Worm (Caenorhabditis elegans) whole organism, young adult: ENCODE data around the gene dct-11.

ENCODE experiments used
- B0035.1 ChIP-seq: sonication (generic microtip); optimal IDR thresholded peaks from 2 replicates; lab custom pipeline; 2016; ENCODE audit warnings: missing genetic modification characterization, mild to moderate bottlenecking, missing compliant biosample characterization, missing genotype, missing genetic modification reagents
- B0261.1 ChIP-seq: sonication (generic microtip); optimal IDR thresholded peaks from 2 replicates; lab custom pipeline; 2016; ENCODE audit warnings: mild to moderate bottlenecking, missing genetic modification characterization, moderate library complexity, missing compliant biosample characterization
- C06A6.2 ChIP-seq: fragments of 200-800 bp; sonication (Bioruptor generic); conservative IDR thresholded peaks from 2 replicates; pipeline ENCODE4 v1.3.6; 2022; ENCODE audit warnings: missing genetic modification characterization, missing compliant biosample characterization
- F10E7.11 ChIP-seq: sonication (generic microtip); optimal IDR thresholded peaks from 2 replicates; lab custom pipeline; 2017; ENCODE audit warnings: mild to moderate bottlenecking, missing genetic modification characterization, moderate library complexity, missing compliant biosample characterization
- F33H1.4 ChIP-seq: fragments of 200-800 bp; sonication (Bioruptor generic); IDR thresholded peaks from 2 replicates; pipeline ENCODE4 v1.3.6; 2022; ENCODE audit warnings: missing genetic modification reagents, missing genetic modification characterization, missing compliant biosample characterization
- T26A5.8 ChIP-seq: sonication (generic microtip); optimal IDR thresholded peaks from 2 replicates; lab custom pipeline; 2016; ENCODE audit warnings: missing genetic modification characterization, missing compliant biosample characterization
- aptf-3 ChIP-seq: fragments of 200-800 bp; sonication (Bioruptor generic); IDR thresholded peaks from 2 replicates; pipeline ENCODE4 v1.3.6; 2022; ENCODE audit warnings: missing genetic modification characterization, missing compliant biosample characterization
- attf-5 ChIP-seq: fragments of 200-800 bp; sonication (Bioruptor generic); optimal IDR thresholded peaks from 2 replicates; lab custom pipeline; 2018; ENCODE audit warnings: mild to moderate bottlenecking, missing genetic modification characterization, missing compliant biosample characterization
- bed-1 ChIP-seq: fragments of 200-800 bp; sonication (Bioruptor generic); IDR thresholded peaks from 2 replicates; pipeline ENCODE4 v1.3.6; 2022; ENCODE audit warnings: missing genetic modification reagents, missing genetic modification characterization, missing compliant biosample characterization
- ccch-3 ChIP-seq: fragments of 200-800 bp; sonication (Bioruptor generic); optimal IDR thresholded peaks from 2 replicates; lab custom pipeline; 2018; ENCODE audit warnings: mild to moderate bottlenecking, missing genetic modification characterization, missing compliant biosample characterization
- cebp-1 ChIP-seq, 2 experiments: fragments of 200-800 bp in 1 of 2; sonication (Bioruptor generic) in 1 of 2; sonication (generic microtip) in 1 of 2; IDR thresholded peaks in 1 of 2; optimal IDR thresholded peaks in 1 of 2; 2 replicates each; pipeline versions ENCODE4 v1.3.6 to Lab custom; 2017 to 2022; ENCODE audit warnings: missing compliant biosample characterization in 2 of 2, missing genetic modification characterization in 2 of 2, mild to moderate bottlenecking in 1 of 2, missing genetic modification reagents in 1 of 2, moderate library complexity in 1 of 2
- cebp-2 ChIP-seq: fragments of 200-800 bp; sonication (Bioruptor generic); IDR thresholded peaks from 2 replicates; pipeline ENCODE4 v1.3.6; 2022; ENCODE audit warnings: missing genetic modification characterization, missing compliant biosample characterization
- ceh-27 ChIP-seq: fragments of 200-800 bp; sonication (Bioruptor generic); optimal IDR thresholded peaks from 2 replicates; lab custom pipeline; 2018; ENCODE audit warnings: mild to moderate bottlenecking, missing genetic modification characterization, moderate library complexity, missing compliant biosample characterization
- dox-1 ChIP-seq: fragments of 200-800 bp; sonication (Bioruptor generic); IDR thresholded peaks from 2 replicates; pipeline ENCODE4 v1.3.6; 2022; ENCODE audit warnings: missing genetic modification reagents, missing genetic modification characterization, missing compliant biosample characterization
- dpff-1 ChIP-seq: sonication (generic microtip); optimal IDR thresholded peaks from 2 replicates; lab custom pipeline; 2017; ENCODE audit warnings: mild to moderate bottlenecking, missing genetic modification characterization, missing compliant biosample characterization
- ets-4 ChIP-seq: fragments of 200-800 bp; sonication (Bioruptor generic); optimal IDR thresholded peaks from 2 replicates; lab custom pipeline; 2018; ENCODE audit warnings: mild to moderate bottlenecking, missing genetic modification characterization, missing compliant biosample characterization
- hlh-26 ChIP-seq: fragments of 200-800 bp; sonication (Bioruptor generic); conservative IDR thresholded peaks from 2 replicates; pipeline ENCODE4 v1.3.6; 2022; ENCODE audit warnings: missing genetic modification reagents, missing genetic modification characterization, missing compliant biosample characterization
- hmg-20 ChIP-seq: fragments of 200-800 bp; sonication (Bioruptor generic); IDR thresholded peaks from 2 replicates; pipeline ENCODE4 v1.3.6; 2022; ENCODE audit warnings: missing genetic modification reagents, missing genetic modification characterization, missing compliant biosample characterization
- hrde-1 ChIP-seq: sonication (generic microtip); optimal IDR thresholded peaks from 2 replicates; lab custom pipeline; 2016; ENCODE audit warnings: missing genetic modification characterization, mild to moderate bottlenecking, missing compliant biosample characterization, moderate library complexity, missing genotype, missing genetic modification reagents, borderline replicate concordance
- let-526 ChIP-seq: fragments of 200-800 bp; sonication (Bioruptor generic); IDR thresholded peaks from 2 replicates; pipeline ENCODE4 v1.3.6; 2022; ENCODE audit warnings: missing genetic modification reagents, missing genetic modification characterization, missing compliant biosample characterization
- let-607 ChIP-seq, 2 experiments: fragments of 200-800 bp in 1 of 2; sonication (Bioruptor generic) in 1 of 2; sonication (generic microtip) in 1 of 2; optimal IDR thresholded peaks; 2 replicates each; lab custom pipeline; 2016 to 2018; ENCODE audit warnings: mild to moderate bottlenecking in 2 of 2, missing compliant biosample characterization in 2 of 2, missing genetic modification characterization in 2 of 2, moderate library complexity in 2 of 2, missing genotype in 1 of 2
- lin-35 ChIP-seq, 3 experiments: fragments of 150-350 bp in 2 of 3; sonication (generic microtip) in 1 of 3; optimal IDR thresholded peaks; 2 replicates each; lab custom pipeline; 2014 to 2018; ENCODE audit warnings: missing biosample characterization in 3 of 3, missing genetic modification characterization in 3 of 3, missing genetic modification reagents in 3 of 3
- madf-8 ChIP-seq: fragments of 200-800 bp; sonication (Bioruptor generic); conservative IDR thresholded peaks from 2 replicates; pipeline ENCODE4 v1.3.6; 2022; ENCODE audit warnings: missing genetic modification reagents, missing genetic modification characterization, missing compliant biosample characterization
- nfya-1 ChIP-seq: sonication (generic microtip); optimal IDR thresholded peaks from 2 replicates; lab custom pipeline; 2017; ENCODE audit warnings: antibody characterized with exemption, missing compliant biosample characterization, missing genetic modification characterization, borderline replicate concordance; ENCODE audit not compliant: insufficient read depth
- nhr-80 ChIP-seq: sonication (generic microtip); optimal IDR thresholded peaks from 2 replicates; lab custom pipeline; 2016; ENCODE audit warnings: missing genetic modification characterization, missing compliant biosample characterization
- pha-4 ChIP-seq: fragments of 150-350 bp; sonication (generic microtip); optimal IDR thresholded peaks from 2 replicates; lab custom pipeline; 2014; ENCODE audit warnings: missing biosample characterization, missing genetic modification reagents, missing genetic modification characterization
- sdz-38 ChIP-seq: sonication (generic microtip); optimal IDR thresholded peaks from 2 replicates; lab custom pipeline; 2016; ENCODE audit warnings: missing genotype, missing genetic modification characterization, missing compliant biosample characterization
- snpc-1.1 ChIP-seq: sonication (generic microtip); optimal IDR thresholded peaks from 2 replicates; lab custom pipeline; 2017; ENCODE audit warnings: missing genetic modification characterization, mild to moderate bottlenecking, missing compliant biosample characterization, antibody characterized with exemption, moderate library complexity, missing genotype, missing genetic modification reagents; ENCODE audit not compliant: insufficient read depth
- tbx-9 ChIP-seq: sonication (generic microtip); optimal IDR thresholded peaks from 2 replicates; lab custom pipeline; 2016; ENCODE audit warnings: borderline replicate concordance, missing genetic modification characterization, inconsistent platforms, missing compliant biosample characterization
- zfh-2 ChIP-seq: fragments of 200-800 bp; sonication (Bioruptor generic); conservative IDR thresholded peaks from 2 replicates; pipeline ENCODE4 v1.3.6; 2022; ENCODE audit warnings: missing genetic modification reagents, missing genetic modification characterization, missing compliant biosample characterization
- ztf-22 ChIP-seq: fragments of 200-800 bp; sonication (Bioruptor generic); optimal IDR thresholded peaks from 2 replicates; lab custom pipeline; 2018; ENCODE audit warnings: mild to moderate bottlenecking, missing genetic modification characterization, moderate library complexity, missing compliant biosample characterization
- ztf-25 ChIP-seq: fragments of 200-800 bp; sonication (Bioruptor generic); IDR thresholded peaks from 2 replicates; pipeline ENCODE4 v1.3.6; 2022; ENCODE audit warnings: missing genetic modification reagents, missing genetic modification characterization, missing compliant biosample characterization
- ztf-26 ChIP-seq: sonication (generic microtip); optimal IDR thresholded peaks from 2 replicates; lab custom pipeline; 2017; ENCODE audit warnings: missing genetic modification characterization, missing compliant biosample characterization

Gene dct-11

DNA sequence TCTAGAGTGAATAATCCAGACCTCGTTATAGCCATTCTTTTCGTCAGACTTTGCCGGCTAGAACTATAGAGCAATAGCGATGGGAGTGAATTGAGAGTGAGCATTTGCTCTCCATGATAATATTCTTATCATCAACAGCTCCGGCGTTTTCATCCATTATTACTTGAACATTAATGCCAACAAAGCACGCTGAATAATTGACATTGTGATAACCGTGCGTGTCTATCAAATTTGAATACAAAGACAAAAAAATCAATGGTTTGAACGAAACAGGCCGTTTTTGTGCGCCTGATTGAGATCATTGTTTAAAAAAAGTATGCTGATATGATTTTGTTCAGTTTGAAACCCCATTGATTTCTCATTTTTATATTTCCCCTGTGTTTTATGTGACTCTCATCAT lies at the start of gene dct-11:
dct-11 (minus strand) TSS at position 136 of the 400 bp plus-strand sequence.
- peak; percentile 6 for TF ChIP-seq ets-4 (GFP tag; lab: Kevin White, UChicago)
- TF ChIP-seq pha-4 (tag; lab: Kevin White, UChicago): peak; percentile 39
- no peak for TF ChIP-seq let-526 (GFP tag; lab: Robert Waterston, UW)
- TF ChIP-seq B0261.1 (tag; lab: Kevin White, UChicago): no peak
- TF ChIP-seq cebp-1 (GFP tag; IDR thresholded peaks at IDR 0.05; lab: Robert Waterston, UW): no peak
- peak; percentile 42 for TF ChIP-seq cebp-1 (tag; optimal IDR thresholded peaks at IDR 0.05; lab: Kevin White, UChicago)
- TF ChIP-seq attf-5: no peak
- peak; percentile 94 for TF ChIP-seq nhr-80 (tag; lab: Kevin White, UChicago)
- peak; percentile 93 to 95 for TF ChIP-seq let-607 (tag; optimal IDR thresholded peaks at IDR 0.05; lab: Kevin White, UChicago)
- peak; percentile 23 for TF ChIP-seq ztf-22 (GFP tag; lab: Kevin White, UChicago)
- TF ChIP-seq dox-1 (GFP tag; lab: Robert Waterston, UW): peak; percentile 32; the same call in 1 of the 2 replicates

DNA sequence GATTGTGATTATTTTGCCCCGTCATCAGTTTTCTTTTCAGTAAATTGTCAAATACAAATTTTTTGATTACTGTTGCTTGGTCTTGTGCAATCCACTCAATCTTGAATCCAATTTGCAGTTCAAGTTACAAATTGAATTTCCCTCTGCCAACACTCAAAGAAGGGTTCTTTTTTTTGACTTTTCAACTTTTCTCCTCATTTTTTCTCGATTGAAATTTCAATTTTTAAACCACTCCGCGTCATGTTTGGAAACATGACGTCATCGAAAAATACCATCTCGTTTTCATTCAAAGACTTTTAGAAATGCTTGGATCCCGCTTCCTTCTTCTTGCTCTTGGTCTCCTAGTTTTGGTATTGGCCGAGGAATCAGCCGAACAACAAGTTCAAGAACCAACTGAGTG lies 46.0 kb upstream of the dct-11 start, which contains the start of gene flp-7:
flp-7 (plus strand) TSS at position 301 of the 400 bp plus-strand sequence.
- TF ChIP-seq bed-1 (GFP tag; lab: Robert Waterston, UW) (no peak), zfh-2 (GFP tag; lab: Robert Waterston, UW) (no peak), tbx-9 (tag; lab: Kevin White, UChicago) (no peak), lin-35 (GFP tag; optimal IDR thresholded peaks at IDR 0.05; lab: Kevin White, UChicago) (no peak), dpff-1 (tag; lab: Kevin White, UChicago) (no peak), F10E7.11 (tag; lab: Kevin White, UChicago) (no peak), let-526 (GFP tag; lab: Robert Waterston, UW) (no peak)
- TF ChIP-seq, all 124 proteins: peak for 0

DNA sequence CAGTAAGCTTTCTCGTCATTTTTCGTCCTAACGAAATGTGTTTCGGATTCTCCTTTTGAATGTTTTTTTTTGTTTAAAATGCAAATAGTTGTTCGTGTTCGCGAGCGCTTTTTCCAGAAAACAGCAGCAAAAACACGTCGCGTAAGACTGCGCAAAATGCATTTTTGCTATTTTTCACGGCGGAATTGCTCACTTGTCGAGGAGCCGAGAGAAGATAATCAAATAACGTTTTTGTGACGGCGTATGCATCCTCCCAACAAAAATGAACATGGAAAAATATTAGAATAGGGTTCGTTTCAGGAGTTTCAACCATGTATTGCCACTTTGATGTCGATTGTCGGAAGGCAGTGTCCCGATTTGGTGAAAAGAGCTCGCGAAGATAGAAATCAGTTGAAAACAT lies 37.5 kb upstream of the dct-11 start:
- TF ChIP-seq aptf-3 (GFP tag; lab: Robert Waterston, UW): no peak

DNA sequence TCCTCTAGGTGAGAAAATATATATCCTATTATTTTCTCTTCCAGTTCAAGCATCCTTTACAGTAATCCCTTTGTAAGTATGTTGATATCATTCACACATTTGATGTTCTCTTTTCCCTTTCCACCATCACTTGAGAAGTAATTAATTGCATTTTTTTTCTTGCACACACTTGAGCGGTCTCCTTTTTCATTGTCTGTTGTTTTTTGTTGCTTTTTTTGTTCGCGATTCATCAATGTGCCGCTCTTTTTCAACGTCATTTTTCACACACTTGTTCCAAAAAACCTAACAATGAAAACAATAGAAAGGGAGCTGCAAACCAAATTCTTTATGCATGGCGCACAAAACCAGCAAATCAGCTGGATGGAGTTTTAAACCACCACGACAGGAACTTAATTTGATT lies 36.0 kb upstream of the dct-11 start, which contains the start of gene F49E10.4:
F49E10.4 (plus strand) TSS at position 301 of the 400 bp plus-strand sequence.
- TF ChIP-seq dpff-1 (tag; lab: Kevin White, UChicago) (no peak), ceh-27 (peak; percentile 35)

DNA sequence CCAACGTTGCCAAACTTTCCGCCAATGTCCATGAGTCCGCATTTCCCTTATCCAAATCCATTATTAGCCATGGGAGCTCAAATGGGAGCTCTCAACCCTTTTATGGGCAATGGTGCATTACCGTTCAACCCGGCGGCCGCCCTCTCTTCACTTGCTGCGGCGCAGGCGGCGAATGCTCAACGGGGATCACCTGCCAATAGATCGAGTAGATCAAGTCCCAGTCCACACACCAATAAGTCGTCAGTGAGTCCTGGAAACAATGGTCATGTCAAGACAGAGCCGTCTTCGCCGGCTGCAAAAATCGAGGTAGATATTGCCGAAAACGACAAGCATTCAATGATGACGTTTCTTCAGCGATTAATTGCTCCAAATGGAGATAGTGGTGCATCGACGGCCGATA lies 32.6 kb upstream of the dct-11 start:
- TF ChIP-seq F33H1.4 (GFP tag; lab: Robert Waterston, UW) (no peak), B0035.1 (tag; lab: Kevin White, UChicago) (no peak), cebp-2 (GFP tag; lab: Robert Waterston, UW) (0 out of 2 replicates have a peak, but pooled peaks have one; percentile 67), snpc-1.1 (no peak), madf-8 (GFP tag; lab: Robert Waterston, UW) (no peak), ztf-25 (GFP tag; lab: Robert Waterston, UW) (0 out of 2 replicates have a peak, but pooled peaks have one; percentile 10), zfh-2 (GFP tag; lab: Robert Waterston, UW) (peak; percentile 56)

DNA sequence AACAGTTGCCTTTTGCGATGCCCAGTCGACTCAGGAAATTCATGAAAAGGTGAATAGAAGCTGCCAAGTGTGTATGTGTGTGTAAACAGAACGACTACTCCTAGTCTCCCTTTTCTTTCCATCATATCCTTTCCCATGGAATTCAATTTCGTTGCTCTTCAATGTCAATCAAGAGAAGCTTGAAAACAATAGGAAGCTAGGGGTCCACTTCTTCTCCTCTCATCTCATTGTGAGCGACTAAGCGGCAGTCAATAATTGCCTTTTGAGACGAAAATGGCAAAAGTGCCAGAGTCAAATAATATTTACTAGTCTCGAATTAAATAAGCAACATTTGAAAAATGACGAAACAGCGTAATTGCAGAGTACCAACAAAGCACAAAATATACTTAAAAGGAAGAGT lies 30.0 kb upstream of the dct-11 start:
- TF ChIP-seq ccch-3 (GFP tag; lab: Kevin White, UChicago) (no peak), nfya-1 (tag; lab: Kevin White, UChicago) (no peak), C06A6.2 (GFP tag; lab: Robert Waterston, UW) (no peak), hlh-26 (no peak), ztf-26 (tag; lab: Kevin White, UChicago) (no peak), T26A5.8 (no peak), hrde-1 (tag; lab: Kevin White, UChicago) (no peak), sdz-38 (tag; lab: Kevin White, UChicago) (no peak), attf-5 (no peak), hmg-20 (GFP tag; lab: Robert Waterston, UW) (no peak)
